Fruit fly (Drosophila melanogaster): ENCODE measurements around the gene CG18858.

- TF ChIP-seq Gug (GFP tag; IDR thresholded peaks at IDR 0.05): no peak
- TF ChIP-seq cyc (GFP tag; optimal IDR thresholded peaks at IDR 0.05): no peak
- TF ChIP-seq Hr38 (GFP tag; optimal IDR thresholded peaks at IDR 0.05): no peak
- TF ChIP-seq achi (GFP tag; optimal IDR thresholded peaks at IDR 0.05): no peak
- TF ChIP-seq CG4318 (GFP tag; optimal IDR thresholded peaks at IDR 0.05): no peak
- TF ChIP-seq ss (GFP tag; optimal IDR thresholded peaks at IDR 0.05): no peak
These were observed 28.8 kb upstream of the CG18858 start for dm6 chr2L:20487723-20488122.

All from whole organism, prepupa.